Fruit fly (Drosophila melanogaster): Measurements from ENCODE around the gene CG8300.
A peak's percentile ranks its signal among the peaks of the same experiment; 100 is the strongest.

The CG8300 gene

dm6 chrX:7097859-7098303, 6.8 kb upstream of the CG8300 start, which contains the start of gene Sxl:
Gene Sxl, minus strand, starts transcription at chrX:7098053.
- TF ChIP-seq CG14711 (tag; optimal IDR thresholded peaks at IDR 0.05) (peak; percentile 42), CG7101 (tag; optimal IDR thresholded peaks at IDR 0.05) (peak; percentile 46), bab1 (GFP tag; optimal IDR thresholded peaks at IDR 0.05) (peak; percentile 85), CG12768 (GFP tag; optimal IDR thresholded peaks at IDR 0.05) (no peak), CG33017 (tag; optimal IDR thresholded peaks at IDR 0.05) (peak; percentile 11), Hr96 (GFP tag; optimal IDR thresholded peaks at IDR 0.05) (no peak), pad (GFP tag; optimal IDR thresholded peaks at IDR 0.05) (peak; percentile 13), CG1620 (GFP tag; optimal IDR thresholded peaks at IDR 0.05) (peak; percentile 62), CG11617 (GFP tag; optimal IDR thresholded peaks at IDR 0.05) (peak; percentile 58), Crg-1 (GFP tag; optimal IDR thresholded peaks at IDR 0.05) (peak; percentile 47), Mnt (GFP tag; optimal IDR thresholded peaks at IDR 0.05) (peak; percentile 87), toe (GFP tag; optimal IDR thresholded peaks at IDR 0.05) (no peak), kay (GFP tag; ENCODE audit: borderline replicate concordance) (no peak), ovo (GFP tag; optimal IDR thresholded peaks at IDR 0.05) (no peak), cic (GFP tag; optimal IDR thresholded peaks at IDR 0.05) (peak; percentile 58), CG7045 (GFP tag; optimal IDR thresholded peaks at IDR 0.05) (no peak)

- no peak for TF ChIP-seq pad (GFP tag; optimal IDR thresholded peaks at IDR 0.05)
- peak; percentile 13 for TF ChIP-seq CG12768 (GFP tag; optimal IDR thresholded peaks at IDR 0.05)
Observed at dm6 chrX:7100689-7101088, 4.0 kb upstream of the CG8300 start.

- TF ChIP-seq CG1620 (GFP tag; optimal IDR thresholded peaks at IDR 0.05) (peak; percentile 61), pad (GFP tag; optimal IDR thresholded peaks at IDR 0.05) (peak; percentile 27), CG7101 (tag; optimal IDR thresholded peaks at IDR 0.05) (peak; percentile 78), CG12768 (GFP tag; optimal IDR thresholded peaks at IDR 0.05) (peak; percentile 66), CG5204 (GFP tag; optimal IDR thresholded peaks at IDR 0.05) (peak; percentile 84), tj (GFP tag; optimal IDR thresholded peaks at IDR 0.05) (peak; percentile 62), ovo (GFP tag; optimal IDR thresholded peaks at IDR 0.05) (peak; percentile 3), CG11617 (GFP tag; optimal IDR thresholded peaks at IDR 0.05) (peak; percentile 76), CG7045 (GFP tag; optimal IDR thresholded peaks at IDR 0.05) (peak; percentile 77), Clk (GFP tag; optimal IDR thresholded peaks at IDR 0.05) (peak; percentile 8), kay (GFP tag; ENCODE audit: borderline replicate concordance) (no peak), bab1 (GFP tag; optimal IDR thresholded peaks at IDR 0.05) (peak; percentile 80), cnc (optimal IDR thresholded peaks at IDR 0.05) (no peak), Hr96 (GFP tag; optimal IDR thresholded peaks at IDR 0.05) (peak; percentile 56), cic (GFP tag; optimal IDR thresholded peaks at IDR 0.05) (no peak), CG33017 (tag; optimal IDR thresholded peaks at IDR 0.05) (peak; percentile 85), toe (GFP tag; optimal IDR thresholded peaks at IDR 0.05) (peak; percentile 64), CG14711 (tag; optimal IDR thresholded peaks at IDR 0.05) (peak; percentile 65), Mnt (GFP tag; optimal IDR thresholded peaks at IDR 0.05) (peak; percentile 36), Crg-1 (GFP tag; optimal IDR thresholded peaks at IDR 0.05) (peak; percentile 61)
Observed at dm6 chrX:7101302-7102012, 3.2 kb upstream of the CG8300 start.

- TF ChIP-seq ovo (GFP tag; optimal IDR thresholded peaks at IDR 0.05), result no peak
- peak; percentile 18 for TF ChIP-seq bab1 (GFP tag; optimal IDR thresholded peaks at IDR 0.05)
- TF ChIP-seq Crg-1 (GFP tag; optimal IDR thresholded peaks at IDR 0.05), result no peak
- TF ChIP-seq CG7101 (tag; optimal IDR thresholded peaks at IDR 0.05), result no peak
- TF ChIP-seq cnc (optimal IDR thresholded peaks at IDR 0.05), result no peak
- TF ChIP-seq CG12768 (GFP tag; optimal IDR thresholded peaks at IDR 0.05), result no peak
- TF ChIP-seq CG1620 (GFP tag; optimal IDR thresholded peaks at IDR 0.05), result peak; percentile 46
- TF ChIP-seq Hr96 (GFP tag; optimal IDR thresholded peaks at IDR 0.05), result no peak
- no peak for TF ChIP-seq kay (GFP tag; ENCODE audit: borderline replicate concordance)
- no peak for TF ChIP-seq CG14711 (tag; optimal IDR thresholded peaks at IDR 0.05)
- TF ChIP-seq cic (GFP tag; optimal IDR thresholded peaks at IDR 0.05), result no peak
- TF ChIP-seq Mnt (GFP tag; optimal IDR thresholded peaks at IDR 0.05), result peak; percentile 21
- TF ChIP-seq toe (GFP tag; optimal IDR thresholded peaks at IDR 0.05), result no peak
- no peak for TF ChIP-seq CG5204 (GFP tag; optimal IDR thresholded peaks at IDR 0.05)
- no peak for TF ChIP-seq tj (GFP tag; optimal IDR thresholded peaks at IDR 0.05)
- TF ChIP-seq Clk (GFP tag; optimal IDR thresholded peaks at IDR 0.05), result no peak
- peak; percentile 22 for TF ChIP-seq CG11617 (GFP tag; optimal IDR thresholded peaks at IDR 0.05)
- no peak for TF ChIP-seq CG33017 (tag; optimal IDR thresholded peaks at IDR 0.05)
- no peak for TF ChIP-seq pad (GFP tag; optimal IDR thresholded peaks at IDR 0.05)
- TF ChIP-seq CG7045 (GFP tag; optimal IDR thresholded peaks at IDR 0.05), result no peak
Observed at dm6 chrX:7102013-7102520, 2.6 kb upstream of the CG8300 start, which contains the start of gene CG4615. Gene CG4615, minus strand, starts transcription at chrX:7102300.

dm6 chrX:7105533-7105932, 848 bp downstream of the CG8300 start:
- no peak for TF ChIP-seq tj (GFP tag; optimal IDR thresholded peaks at IDR 0.05)
- no peak for TF ChIP-seq Clk (GFP tag; optimal IDR thresholded peaks at IDR 0.05)
- TF ChIP-seq bab1 (GFP tag; optimal IDR thresholded peaks at IDR 0.05), result no peak
- TF ChIP-seq Hr96 (GFP tag; optimal IDR thresholded peaks at IDR 0.05), result no peak
- TF ChIP-seq kay (GFP tag; ENCODE audit: borderline replicate concordance), result no peak
- no peak for TF ChIP-seq Mnt (GFP tag; optimal IDR thresholded peaks at IDR 0.05)
- no peak for TF ChIP-seq CG1620 (GFP tag; optimal IDR thresholded peaks at IDR 0.05)
- TF ChIP-seq CG11617 (GFP tag; optimal IDR thresholded peaks at IDR 0.05), result no peak
- TF ChIP-seq CG12768 (GFP tag; optimal IDR thresholded peaks at IDR 0.05), result no peak

All from whole organism, adult.